Fruit fly (Drosophila melanogaster) whole organism, pupa: ENCODE measurements around the gene mRpL32.

Experiments used
- CG10348 ChIP-seq: fragments of 200-800 bp; sonication (Bioruptor generic); IDR thresholded peaks from 2 replicates; pipeline ENCODE4 v1.3.6; 2022; ENCODE audit warnings: missing biosample characterization, missing genetic modification characterization
- CG12605 ChIP-seq: fragments of 200-800 bp; sonication (Bioruptor generic); IDR thresholded peaks from 2 replicates; pipeline ENCODE4 v1.3.6; 2022; ENCODE audit warnings: missing biosample characterization, missing genetic modification characterization
- CG13204 ChIP-seq: fragments of 200-800 bp; sonication (Bioruptor generic); optimal IDR thresholded peaks from 2 replicates; lab custom pipeline; 2018; ENCODE audit warnings: missing biosample characterization, mild to moderate bottlenecking, missing genetic modification characterization, moderate library complexity
- CG14655 ChIP-seq: fragments of 200-800 bp; sonication (Bioruptor generic); optimal IDR thresholded peaks from 3 replicates; lab custom pipeline; 2017; ENCODE audit warnings: mild to moderate bottlenecking, missing biosample characterization, missing genetic modification reagents, missing genetic modification characterization
- CG15710 ChIP-seq: fragments of 200-800 bp; sonication (Bioruptor generic); optimal IDR thresholded peaks from 2 replicates; lab custom pipeline; 2018; ENCODE audit warnings: missing biosample characterization, mild to moderate bottlenecking, missing genetic modification characterization, moderate library complexity
- CG17806 ChIP-seq: fragments of 200-800 bp; sonication (Bioruptor generic); optimal IDR thresholded peaks from 2 replicates; lab custom pipeline; 2018; ENCODE audit warnings: missing biosample characterization, mild to moderate bottlenecking, missing genetic modification characterization, moderate library complexity
- CG32121 ChIP-seq: fragments of 200-800 bp; sonication (Bioruptor generic); IDR thresholded peaks from 2 replicates; pipeline ENCODE4 v1.3.6; 2022; ENCODE audit warnings: missing biosample characterization, missing genetic modification characterization
- CG34367 ChIP-seq: fragments of 200-800 bp; sonication (Bioruptor generic); optimal IDR thresholded peaks from 2 replicates; lab custom pipeline; 2018; ENCODE audit warnings: missing biosample characterization, mild to moderate bottlenecking, missing genetic modification characterization
- CG4496 ChIP-seq: fragments of 200-800 bp; sonication (Bioruptor generic); IDR thresholded peaks from 3 replicates; pipeline ENCODE4 v1.3.6; 2022; ENCODE audit warnings: missing biosample characterization, missing genetic modification characterization
- CG8159 ChIP-seq: fragments of 200-800 bp; sonication (Bioruptor generic); optimal IDR thresholded peaks from 3 replicates; lab custom pipeline; 2018; ENCODE audit warnings: missing biosample characterization, mild to moderate bottlenecking, missing genetic modification characterization, moderate library complexity
- CG8301 ChIP-seq: fragments of 200-800 bp; sonication (Bioruptor generic); optimal IDR thresholded peaks from 2 replicates; lab custom pipeline; 2018; ENCODE audit warnings: missing biosample characterization, mild to moderate bottlenecking, missing genetic modification characterization
- CG9948 ChIP-seq: fragments of 200-800 bp; sonication (Bioruptor generic); optimal IDR thresholded peaks from 2 replicates; lab custom pipeline; 2018; ENCODE audit warnings: missing biosample characterization, mild to moderate bottlenecking, missing genetic modification characterization, moderate library complexity
- D1 ChIP-seq: fragments of 200-800 bp; sonication (Bioruptor generic); optimal IDR thresholded peaks from 2 replicates; lab custom pipeline; 2018; ENCODE audit warnings: missing biosample characterization, mild to moderate bottlenecking, missing genetic modification characterization, moderate library complexity
- EcR ChIP-seq: fragments of 200-800 bp; sonication (Bioruptor generic); optimal IDR thresholded peaks from 3 replicates; lab custom pipeline; 2019; ENCODE audit warnings: missing biosample characterization, missing genetic modification characterization, mild to moderate bottlenecking, moderate library complexity, missing genetic modification reagents
- Ets98B ChIP-seq: fragments of 200-800 bp; sonication (Bioruptor generic); IDR thresholded peaks from 2 replicates; pipeline ENCODE4 v1.3.6; 2022; ENCODE audit warnings: missing biosample characterization, missing genetic modification characterization
- Pif1A ChIP-seq: fragments of 200-800 bp; sonication (Bioruptor generic); optimal IDR thresholded peaks from 3 replicates; lab custom pipeline; 2016; ENCODE audit warnings: missing biosample characterization, missing genetic modification characterization
- Pif1B ChIP-seq: fragments of 200-800 bp; sonication (Bioruptor generic); optimal IDR thresholded peaks from 3 replicates; lab custom pipeline; 2016; ENCODE audit warnings: missing biosample characterization, missing genetic modification characterization
- Snoo ChIP-seq: fragments of 200-800 bp; sonication (Bioruptor generic); optimal IDR thresholded peaks from 3 replicates; lab custom pipeline; 2017; ENCODE audit warnings: missing biosample characterization, mild to moderate bottlenecking, missing genetic modification characterization, inconsistent platforms
- fd96Ca ChIP-seq: fragments of 200-800 bp; sonication (Bioruptor generic); IDR thresholded peaks from 3 replicates; pipeline ENCODE4 v1.3.6; 2022; ENCODE audit warnings: missing biosample characterization, missing genetic modification characterization
- gl ChIP-seq: fragments of 200-800 bp; sonication (Bioruptor generic); optimal IDR thresholded peaks from 2 replicates; lab custom pipeline; 2018; ENCODE audit warnings: missing biosample characterization, mild to moderate bottlenecking, missing genetic modification characterization
- rn ChIP-seq: fragments of 200-800 bp; sonication (Bioruptor generic); IDR thresholded peaks from 2 replicates; pipeline ENCODE4 v1.3.6; 2022; ENCODE audit warnings: missing biosample characterization, missing genetic modification characterization

Gene mRpL32

DNA sequence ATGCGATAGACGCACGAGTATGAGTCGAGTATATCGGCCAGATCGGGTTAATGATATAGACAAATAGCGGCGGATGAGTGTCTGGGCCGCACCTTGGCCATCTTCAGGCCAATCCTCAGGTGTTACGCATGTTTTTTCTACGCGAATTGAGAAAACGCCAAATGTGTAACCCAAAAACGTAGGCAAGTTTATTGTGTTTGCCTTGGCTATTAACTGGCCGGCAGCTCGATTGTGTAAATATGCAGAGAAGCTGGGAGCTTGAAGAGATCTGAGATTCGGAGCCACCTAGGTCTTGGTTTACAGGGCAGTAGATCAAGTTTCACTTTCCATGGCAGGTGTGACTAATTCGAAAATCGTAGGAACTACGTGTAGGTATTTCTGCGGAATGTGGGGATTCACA, 12.6 kb upstream of the mRpL32 start:
- TF ChIP-seq Pif1B (GFP tag; lab: Kevin White, UChicago) (no peak), D1 (tag; lab: Kevin White, UChicago) (no peak), Snoo (tag; lab: Kevin White, UChicago) (no peak), EcR (GFP tag; lab: Kevin White, UChicago) (no peak), CG15710 (tag; lab: Kevin White, UChicago) (no peak), CG4496 (GFP tag; lab: Robert Waterston, UW) (no peak), CG34367 (tag; lab: Kevin White, UChicago) (no peak), CG8301 (tag; lab: Kevin White, UChicago) (no peak), CG8159 (no peak), CG10348 (GFP tag; lab: Robert Waterston, UW) (no peak), CG32121 (GFP tag; lab: Robert Waterston, UW) (no peak)

DNA sequence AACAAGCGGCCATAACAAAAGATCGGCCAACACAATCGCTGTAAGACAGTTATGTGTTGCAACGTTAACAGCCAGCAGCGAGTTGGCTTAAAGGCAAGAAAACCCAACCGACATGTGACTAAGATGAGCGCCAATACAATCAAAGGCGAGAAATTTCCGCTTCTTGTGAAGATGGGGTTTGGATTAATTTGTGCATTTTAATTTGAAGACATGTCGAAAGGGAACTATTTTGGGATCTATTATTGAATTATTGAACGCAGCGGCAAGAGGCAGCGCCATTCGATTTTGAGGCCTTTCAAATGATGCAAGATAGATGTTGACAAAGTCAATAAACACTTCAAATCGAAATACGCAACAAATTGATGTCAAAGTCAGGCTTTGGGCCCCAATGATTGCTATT, 11.6 kb upstream of the mRpL32 start:
- TF ChIP-seq CG8159 (no peak), CG4496 (GFP tag; lab: Robert Waterston, UW) (no peak), CG12605 (GFP tag; lab: Robert Waterston, UW) (no peak), gl (tag; lab: Kevin White, UChicago) (no peak), Snoo (tag; lab: Kevin White, UChicago) (no peak), Ets98B (GFP tag; lab: Robert Waterston, UW) (no peak), Pif1A (GFP tag; lab: Kevin White, UChicago) (no peak), CG14655 (GFP tag; lab: Kevin White, UChicago) (no peak), CG17806 (tag; lab: Kevin White, UChicago) (no peak), rn (GFP tag; lab: Robert Waterston, UW) (no peak), D1 (tag; lab: Kevin White, UChicago) (no peak), EcR (GFP tag; lab: Kevin White, UChicago) (no peak), CG8301 (tag; lab: Kevin White, UChicago) (no peak), CG32121 (GFP tag; lab: Robert Waterston, UW) (no peak), fd96Ca (GFP tag; lab: Robert Waterston, UW) (no peak)

dm6 chr3R:31243079-31243668, 9.5 kb upstream of the mRpL32 start:
- TF ChIP-seq CG14655 (GFP tag; lab: Kevin White, UChicago) (no peak), Pif1A (GFP tag; lab: Kevin White, UChicago) (peak; percentile 10), Ets98B (GFP tag; lab: Robert Waterston, UW) (peak; percentile 80), CG4496 (GFP tag; lab: Robert Waterston, UW) (peak; percentile 83), fd96Ca (GFP tag; lab: Robert Waterston, UW) (peak; percentile 78), CG32121 (GFP tag; lab: Robert Waterston, UW) (peak; percentile 75), CG12605 (GFP tag; lab: Robert Waterston, UW) (peak; percentile 30; the same call in 1 of the 2 replicates), rn (GFP tag; lab: Robert Waterston, UW) (no peak)

DNA sequence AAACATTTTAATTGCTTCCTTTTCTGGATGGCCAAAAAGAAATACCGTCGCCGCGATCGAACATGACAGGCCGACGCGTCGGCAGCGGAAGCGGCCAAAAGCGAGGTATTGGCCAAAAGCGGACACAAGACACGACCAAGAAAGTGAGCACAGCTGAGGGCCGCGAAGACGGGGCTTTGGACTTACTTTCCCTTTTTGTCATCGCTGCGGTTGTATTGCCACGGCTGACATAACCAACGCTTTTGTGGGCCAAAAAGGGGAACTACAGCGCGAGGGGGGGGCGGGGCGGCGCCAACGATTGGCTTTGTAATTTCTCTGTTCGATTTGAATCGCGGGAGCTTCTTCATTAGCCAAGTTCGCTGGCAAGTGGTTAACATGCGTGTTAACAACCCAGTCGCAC, 6.9 kb upstream of the mRpL32 start:
- no peak for TF ChIP-seq CG15710 (tag; lab: Kevin White, UChicago)
- no peak for TF ChIP-seq CG17806 (tag; lab: Kevin White, UChicago)
- no peak for TF ChIP-seq CG9948
- no peak for TF ChIP-seq CG14655 (GFP tag; lab: Kevin White, UChicago)
- no peak for TF ChIP-seq CG8159

DNA sequence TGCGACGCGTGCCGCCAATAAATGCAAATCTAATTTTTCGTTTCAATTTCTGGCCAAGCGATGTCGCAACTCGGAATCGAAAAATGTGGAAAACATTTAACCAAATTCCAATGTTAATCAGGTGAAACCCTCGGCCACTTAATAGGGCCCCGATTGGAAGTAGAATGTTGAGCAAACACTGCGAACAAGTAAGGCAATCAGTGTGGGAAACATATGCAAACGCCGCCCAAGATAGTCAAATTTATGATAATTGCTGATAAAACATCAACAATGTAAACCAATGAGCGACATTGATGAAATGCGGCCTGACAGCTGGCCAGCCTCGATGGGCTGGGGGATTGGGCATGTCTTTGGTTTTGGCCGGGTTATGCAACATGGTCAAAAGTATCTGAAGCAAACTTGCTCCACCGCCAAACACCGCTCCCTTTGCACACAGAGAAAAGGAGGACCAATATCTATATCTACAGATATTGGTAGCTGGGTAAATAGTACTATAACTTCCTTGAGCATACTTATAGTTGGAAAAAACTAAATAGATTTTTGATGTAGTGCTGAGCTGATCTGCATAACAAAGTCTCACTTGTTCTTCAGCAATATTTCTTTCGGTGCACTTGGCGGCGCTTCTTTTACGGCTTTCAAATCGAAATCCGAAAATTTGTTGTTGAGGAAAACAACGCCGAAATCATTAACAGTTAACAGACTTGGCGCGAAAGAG, 5.2 kb upstream of the mRpL32 start:
- TF ChIP-seq Snoo (tag; lab: Kevin White, UChicago) (peak; percentile 74), CG15710 (tag; lab: Kevin White, UChicago) (no peak), CG12605 (GFP tag; lab: Robert Waterston, UW) (no peak), Pif1B (GFP tag; lab: Kevin White, UChicago) (peak; percentile 60), Ets98B (GFP tag; lab: Robert Waterston, UW) (peak; percentile 40; the same call in 1 of the 2 replicates), CG8301 (tag; lab: Kevin White, UChicago) (peak; percentile 52), Pif1A (GFP tag; lab: Kevin White, UChicago) (peak; percentile 58), CG32121 (GFP tag; lab: Robert Waterston, UW) (peak; percentile 22; the same call in 1 of the 2 replicates), rn (GFP tag; lab: Robert Waterston, UW) (no peak), CG14655 (GFP tag; lab: Kevin White, UChicago) (peak; percentile 15), CG4496 (GFP tag; lab: Robert Waterston, UW) (peak; percentile 58; the same call in 2 of the 3 replicates), fd96Ca (GFP tag; lab: Robert Waterston, UW) (peak; percentile 65; the same call in 2 of the 3 replicates), CG8159 (no peak), CG34367 (tag; lab: Kevin White, UChicago) (no peak)
- TF ChIP-seq, all 21 proteins: peak for 9

DNA sequence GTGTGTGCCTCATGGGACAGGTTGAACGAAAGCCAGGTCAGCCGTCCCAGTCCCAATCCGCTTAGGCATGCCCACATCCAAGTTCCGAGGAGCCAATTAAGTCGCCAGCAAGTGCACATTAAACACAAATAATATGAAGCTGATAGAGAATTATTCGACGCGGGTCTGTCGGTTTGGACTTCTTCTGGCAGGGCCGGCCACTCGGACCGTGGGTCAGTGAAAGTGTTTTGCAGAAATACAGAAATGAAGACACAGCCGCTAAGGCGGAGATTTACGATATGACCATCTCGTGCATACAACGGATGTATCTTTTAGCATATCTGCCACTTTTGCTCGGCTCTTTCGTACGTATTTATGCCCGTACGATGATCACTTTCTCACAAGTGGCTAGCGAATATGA, 4.4 kb upstream of the mRpL32 start:
- TF ChIP-seq CG10348 (GFP tag; lab: Robert Waterston, UW) (no peak), CG15710 (tag; lab: Kevin White, UChicago) (no peak), Pif1B (GFP tag; lab: Kevin White, UChicago) (no peak), CG13204 (GFP tag; lab: Kevin White, UChicago) (no peak), CG9948 (no peak), fd96Ca (GFP tag; lab: Robert Waterston, UW) (no peak), CG32121 (GFP tag; lab: Robert Waterston, UW) (no peak), rn (GFP tag; lab: Robert Waterston, UW) (no peak), CG14655 (GFP tag; lab: Kevin White, UChicago) (no peak), gl (tag; lab: Kevin White, UChicago) (no peak), Snoo (tag; lab: Kevin White, UChicago) (no peak), Ets98B (GFP tag; lab: Robert Waterston, UW) (no peak), Pif1A (GFP tag; lab: Kevin White, UChicago) (no peak), CG8301 (tag; lab: Kevin White, UChicago) (no peak), CG4496 (GFP tag; lab: Robert Waterston, UW) (no peak), CG12605 (GFP tag; lab: Robert Waterston, UW) (no peak), CG8159 (no peak)
